Fruit fly (Drosophila melanogaster): Measurements from ENCODE around the gene Srx.

The Srx gene

dm6 chrX:17836420-17836932 lies 20.3 kb upstream of the Srx start:
- peak; percentile 42 for TF ChIP-seq CG15710 (tag; optimal IDR thresholded peaks at IDR 0.05)
- TF ChIP-seq Pif1A (GFP tag; optimal IDR thresholded peaks at IDR 0.05): no peak
- TF ChIP-seq rn (GFP tag; IDR thresholded peaks at IDR 0.05): no peak
- TF ChIP-seq D1 (tag; optimal IDR thresholded peaks at IDR 0.05): no peak
- peak; percentile 16 for TF ChIP-seq CG9948 (tag; optimal IDR thresholded peaks at IDR 0.05)
- TF ChIP-seq Snoo (tag; optimal IDR thresholded peaks at IDR 0.05): no peak
- no peak for TF ChIP-seq CG13204 (GFP tag; optimal IDR thresholded peaks at IDR 0.05)
- no peak for TF ChIP-seq EcR (GFP tag; optimal IDR thresholded peaks at IDR 0.05)
- TF ChIP-seq CG8301 (tag; optimal IDR thresholded peaks at IDR 0.05): peak; percentile 18
- no peak for TF ChIP-seq CG12605 (GFP tag; IDR thresholded peaks at IDR 0.05)
- TF ChIP-seq CG10348 (GFP tag; IDR thresholded peaks at IDR 0.05): no peak
- TF ChIP-seq CG17806 (tag; optimal IDR thresholded peaks at IDR 0.05): peak; percentile 36
- TF ChIP-seq fd96Ca (GFP tag; IDR thresholded peaks at IDR 0.05): no peak
- no peak for TF ChIP-seq Ets98B (GFP tag; IDR thresholded peaks at IDR 0.05)
- TF ChIP-seq CG8159 (tag; optimal IDR thresholded peaks at IDR 0.05): peak; percentile 46
- no peak for TF ChIP-seq Pif1B (GFP tag; optimal IDR thresholded peaks at IDR 0.05)
- no peak for TF ChIP-seq CG4496 (GFP tag; IDR thresholded peaks at IDR 0.05)
- TF ChIP-seq CG34367 (tag; optimal IDR thresholded peaks at IDR 0.05): peak; percentile 13
- peak; percentile 0 for TF ChIP-seq gl (tag; optimal IDR thresholded peaks at IDR 0.05)
- TF ChIP-seq CG32121 (GFP tag; IDR thresholded peaks at IDR 0.05): no peak
- no peak for TF ChIP-seq CG14655 (GFP tag; optimal IDR thresholded peaks at IDR 0.05)

dm6 chrX:17841923-17842322 lies 14.9 kb upstream of the Srx start, which contains the start of gene Taf9:
Gene Taf9, plus strand, starts transcription at chrX:17842161.
- TF ChIP-seq EcR (GFP tag; optimal IDR thresholded peaks at IDR 0.05) (no peak), CG4496 (GFP tag; IDR thresholded peaks at IDR 0.05) (peak; percentile 40; the same call in 1 of the 3 replicates)

dm6 chrX:17844623-17845022 lies 12.2 kb upstream of the Srx start, which contains the start of the genes CG8142 and Ucp4A:
Gene CG8142, minus strand, starts transcription at chrX:17844704.
Gene Ucp4A, plus strand, starts transcription at chrX:17844949.
- TF ChIP-seq CG14655 (GFP tag; optimal IDR thresholded peaks at IDR 0.05) (no peak), Pif1A (GFP tag; optimal IDR thresholded peaks at IDR 0.05) (no peak), Pif1B (GFP tag; optimal IDR thresholded peaks at IDR 0.05) (peak; percentile 85), Ets98B (GFP tag; IDR thresholded peaks at IDR 0.05) (peak; percentile 91), CG15710 (tag; optimal IDR thresholded peaks at IDR 0.05) (peak; percentile 96), CG34367 (tag; optimal IDR thresholded peaks at IDR 0.05) (peak; percentile 82), rn (GFP tag; IDR thresholded peaks at IDR 0.05) (peak; percentile 94), CG13204 (GFP tag; optimal IDR thresholded peaks at IDR 0.05) (no peak), gl (tag; optimal IDR thresholded peaks at IDR 0.05) (peak; percentile 72), CG4496 (GFP tag; IDR thresholded peaks at IDR 0.05) (peak; percentile 97), CG12605 (GFP tag; IDR thresholded peaks at IDR 0.05) (peak; percentile 94), Snoo (tag; optimal IDR thresholded peaks at IDR 0.05) (peak; percentile 88), fd96Ca (GFP tag; IDR thresholded peaks at IDR 0.05) (peak; percentile 93), CG8159 (tag; optimal IDR thresholded peaks at IDR 0.05) (peak; percentile 94), CG9948 (tag; optimal IDR thresholded peaks at IDR 0.05) (peak; percentile 86), CG10348 (GFP tag; IDR thresholded peaks at IDR 0.05) (peak; percentile 87), CG8301 (tag; optimal IDR thresholded peaks at IDR 0.05) (peak; percentile 90), CG17806 (tag; optimal IDR thresholded peaks at IDR 0.05) (peak; percentile 91), D1 (tag; optimal IDR thresholded peaks at IDR 0.05) (no peak), EcR (GFP tag; optimal IDR thresholded peaks at IDR 0.05) (peak; percentile 40), CG32121 (GFP tag; IDR thresholded peaks at IDR 0.05) (peak; percentile 95)

dm6 chrX:17845820-17846379 lies 10.9 kb upstream of the Srx start:
- no peak for TF ChIP-seq Ets98B (GFP tag; IDR thresholded peaks at IDR 0.05)
- no peak for TF ChIP-seq CG17806 (tag; optimal IDR thresholded peaks at IDR 0.05)
- no peak for TF ChIP-seq CG32121 (GFP tag; IDR thresholded peaks at IDR 0.05)
- no peak for TF ChIP-seq CG15710 (tag; optimal IDR thresholded peaks at IDR 0.05)
- no peak for TF ChIP-seq CG10348 (GFP tag; IDR thresholded peaks at IDR 0.05)
- no peak for TF ChIP-seq CG9948 (tag; optimal IDR thresholded peaks at IDR 0.05)
- TF ChIP-seq EcR (GFP tag; optimal IDR thresholded peaks at IDR 0.05): no peak

- TF ChIP-seq CG34367 (tag; optimal IDR thresholded peaks at IDR 0.05) (no peak), EcR (GFP tag; optimal IDR thresholded peaks at IDR 0.05) (peak; percentile 7), Ets98B (GFP tag; IDR thresholded peaks at IDR 0.05) (no peak), CG14655 (GFP tag; optimal IDR thresholded peaks at IDR 0.05) (no peak), fd96Ca (GFP tag; IDR thresholded peaks at IDR 0.05) (peak; percentile 20; the same call in 1 of the 3 replicates), Pif1B (GFP tag; optimal IDR thresholded peaks at IDR 0.05) (no peak), CG8159 (tag; optimal IDR thresholded peaks at IDR 0.05) (no peak), CG32121 (GFP tag; IDR thresholded peaks at IDR 0.05) (no peak), CG4496 (GFP tag; IDR thresholded peaks at IDR 0.05) (peak; percentile 28; the same call in 1 of the 3 replicates), CG17806 (tag; optimal IDR thresholded peaks at IDR 0.05) (no peak), Pif1A (GFP tag; optimal IDR thresholded peaks at IDR 0.05) (no peak), CG13204 (GFP tag; optimal IDR thresholded peaks at IDR 0.05) (no peak), D1 (tag; optimal IDR thresholded peaks at IDR 0.05) (no peak), CG8301 (tag; optimal IDR thresholded peaks at IDR 0.05) (no peak), CG10348 (GFP tag; IDR thresholded peaks at IDR 0.05) (no peak), rn (GFP tag; IDR thresholded peaks at IDR 0.05) (no peak), CG9948 (tag; optimal IDR thresholded peaks at IDR 0.05) (no peak), CG12605 (GFP tag; IDR thresholded peaks at IDR 0.05) (no peak), gl (tag; optimal IDR thresholded peaks at IDR 0.05) (no peak), Snoo (tag; optimal IDR thresholded peaks at IDR 0.05) (peak; percentile 21), CG15710 (tag; optimal IDR thresholded peaks at IDR 0.05) (no peak)
These were observed 6.6 kb upstream of the Srx start, which contains the start of the genes CG15814 and Spt7 for dm6 chrX:17850179-17850578. Gene CG15814, minus strand, starts transcription at chrX:17850342. Gene Spt7, plus strand, starts transcription at chrX:17850460.

All from whole organism, pupa.